Fruit fly (Drosophila melanogaster) whole organism, embryonic: ENCODE measurements around the gene CG46396.

Experiments used
- CG1024 ChIP-seq: fragments of 200-800 bp; sonication (Bioruptor generic); IDR thresholded peaks from 2 replicates; pipeline ENCODE4 v1.3.6; 2022; ENCODE audit warnings: missing biosample characterization, missing genetic modification characterization
- CG11723 ChIP-seq: fragments of 200-800 bp; sonication (Bioruptor generic); optimal IDR thresholded peaks from 2 replicates; lab custom pipeline; 2017; ENCODE audit warnings: missing biosample characterization, mild to moderate bottlenecking, missing genetic modification characterization
- CG12155 ChIP-seq: fragments of 200-800 bp; sonication (Bioruptor generic); optimal IDR thresholded peaks from 3 replicates; lab custom pipeline; 2016; ENCODE audit warnings: missing biosample characterization, missing genetic modification characterization
- CG12769 ChIP-seq: fragments of 200-800 bp; sonication (Bioruptor generic); optimal IDR thresholded peaks from 2 replicates; lab custom pipeline; 2019; ENCODE audit warnings: missing biosample characterization, mild to moderate bottlenecking, missing genetic modification characterization, moderate library complexity
- CG13296 ChIP-seq: fragments of 200-800 bp; sonication (Bioruptor generic); optimal IDR thresholded peaks from 3 replicates; lab custom pipeline; 2018; ENCODE audit warnings: missing biosample characterization, mild to moderate bottlenecking, missing genetic modification characterization
- CG13424 ChIP-seq: fragments of 200-800 bp; sonication (Bioruptor generic); optimal IDR thresholded peaks from 2 replicates; lab custom pipeline; 2019; ENCODE audit warnings: missing biosample characterization, mild to moderate bottlenecking, missing genetic modification characterization, moderate library complexity
- CG13775 ChIP-seq: fragments of 200-800 bp; sonication (Bioruptor generic); optimal IDR thresholded peaks from 3 replicates; lab custom pipeline; 2017; ENCODE audit warnings: missing biosample characterization, mild to moderate bottlenecking, missing genetic modification characterization
- CG14050 ChIP-seq: fragments of 200-800 bp; sonication (Bioruptor generic); IDR thresholded peaks from 3 replicates; pipeline ENCODE4 v1.3.6; 2022; ENCODE audit warnings: missing biosample characterization, missing genetic modification characterization
- CG15269 ChIP-seq: fragments of 200-800 bp; sonication (Bioruptor generic); optimal IDR thresholded peaks from 2 replicates; lab custom pipeline; 2018; ENCODE audit warnings: missing biosample characterization, mild to moderate bottlenecking, missing genetic modification characterization, moderate library complexity
- CG17359 ChIP-seq: fragments of 200-800 bp; sonication (Bioruptor generic); optimal IDR thresholded peaks from 3 replicates; lab custom pipeline; 2018; ENCODE audit warnings: missing biosample characterization, mild to moderate bottlenecking, missing genetic modification characterization, moderate library complexity
- CG2199 ChIP-seq: fragments of 200-800 bp; sonication (Bioruptor generic); IDR thresholded peaks from 3 replicates; pipeline ENCODE4 v1.3.6; 2022; ENCODE audit warnings: missing biosample characterization, missing genetic modification characterization
- CG30403 ChIP-seq: fragments of 200-800 bp; sonication (Bioruptor generic); optimal IDR thresholded peaks from 3 replicates; lab custom pipeline; 2016; ENCODE audit warnings: missing biosample characterization, missing genetic modification characterization
- CG30431 ChIP-seq: fragments of 200-800 bp; sonication (Bioruptor generic); optimal IDR thresholded peaks from 2 replicates; lab custom pipeline; 2017; ENCODE audit warnings: missing biosample characterization, missing genetic modification characterization
- CG32532 ChIP-seq: fragments of 200-800 bp; sonication (Bioruptor generic); IDR thresholded peaks from 2 replicates; pipeline ENCODE4 v1.3.6; 2022; ENCODE audit warnings: missing biosample characterization, missing genetic modification characterization
- CG34376 ChIP-seq: fragments of 200-800 bp; sonication (Bioruptor generic); optimal IDR thresholded peaks from 2 replicates; lab custom pipeline; 2018; ENCODE audit warnings: missing biosample characterization, mild to moderate bottlenecking, missing genetic modification characterization
- CG3726 ChIP-seq: fragments of 200-800 bp; sonication (Bioruptor generic); IDR thresholded peaks from 3 replicates; pipeline ENCODE4, ENCODE4 v1.3.6; 2022; ENCODE audit warnings: missing biosample characterization, missing genetic modification characterization
- CG4854 ChIP-seq: fragments of 200-800 bp; sonication (Bioruptor generic); optimal IDR thresholded peaks from 2 replicates; lab custom pipeline; 2016; ENCODE audit warnings: missing biosample characterization, missing genetic modification characterization, inconsistent platforms
- CG5953 ChIP-seq: fragments of 200-800 bp; sonication (Bioruptor generic); IDR thresholded peaks from 2 replicates; pipeline ENCODE4 v1.3.6; 2022; ENCODE audit warnings: missing biosample characterization, missing genetic modification characterization
- CG6654 ChIP-seq: fragments of 200-800 bp; sonication (Bioruptor generic); optimal IDR thresholded peaks from 2 replicates; lab custom pipeline; 2017; ENCODE audit warnings: missing biosample characterization, mild to moderate bottlenecking, missing genetic modification characterization
- CG7786 ChIP-seq: fragments of 200-800 bp; sonication (Bioruptor generic); optimal IDR thresholded peaks from 2 replicates; lab custom pipeline; 2016; ENCODE audit warnings: missing biosample characterization, missing genetic modification characterization
- CG7839 ChIP-seq: fragments of 200-800 bp; sonication (Bioruptor generic); optimal IDR thresholded peaks from 3 replicates; lab custom pipeline; 2018; ENCODE audit warnings: missing biosample characterization, mild to moderate bottlenecking, missing genetic modification characterization, moderate library complexity
- CG9727 ChIP-seq: fragments of 200-800 bp; sonication (Bioruptor generic); optimal IDR thresholded peaks from 3 replicates; lab custom pipeline; 2017; ENCODE audit warnings: missing biosample characterization, mild to moderate bottlenecking, missing genetic modification characterization
- CG9817 ChIP-seq: fragments of 200-800 bp; sonication (Bioruptor generic); optimal IDR thresholded peaks from 2 replicates; lab custom pipeline; 2018; ENCODE audit warnings: missing biosample characterization, mild to moderate bottlenecking, missing genetic modification characterization, moderate library complexity
- D ChIP-seq, 2 experiments: fragments of 200-800 bp in 1 of 2; fragments of >200 bp in 1 of 2; sonication (Bioruptor generic) in 1 of 2; optimal IDR thresholded peaks; 2 replicates in 1 of 2; 3 replicates in 1 of 2; lab custom pipeline; 2017; ENCODE audit warnings: mild to moderate bottlenecking in 1 of 2, missing biosample characterization in 1 of 2, missing genetic modification characterization in 1 of 2, missing genetic modification reagents in 1 of 2
- Elba2 ChIP-seq: fragments of 200-800 bp; sonication (Bioruptor generic); optimal IDR thresholded peaks from 3 replicates; lab custom pipeline; 2016; ENCODE audit warnings: missing biosample characterization, missing genetic modification characterization
- HLH54F ChIP-seq: fragments of 200-800 bp; sonication (Bioruptor generic); optimal IDR thresholded peaks from 3 replicates; lab custom pipeline; 2016; ENCODE audit warnings: missing biosample characterization, missing genetic modification characterization
- Hmx ChIP-seq: fragments of 200-800 bp; sonication (Bioruptor generic); optimal IDR thresholded peaks from 2 replicates; lab custom pipeline; 2016; ENCODE audit warnings: missing biosample characterization, missing genetic modification characterization
- Kr ChIP-seq: fragments of 200-800 bp; sonication (Bioruptor generic); optimal IDR thresholded peaks from 2 replicates; lab custom pipeline; 2017; ENCODE audit warnings: missing biosample characterization, mild to moderate bottlenecking, missing genetic modification characterization
- Lim3 ChIP-seq: fragments of 200-800 bp; sonication (Bioruptor generic); IDR thresholded peaks from 2 replicates; pipeline ENCODE4 v1.3.6; 2022; ENCODE audit warnings: missing biosample characterization, missing genetic modification characterization
- NC2β ChIP-seq: fragments of 200-800 bp; sonication (Bioruptor generic); optimal IDR thresholded peaks from 2 replicates; lab custom pipeline; 2016; ENCODE audit warnings: missing biosample characterization, missing genetic modification characterization
- Nf-YB ChIP-seq: fragments of 200-800 bp; sonication (Bioruptor generic); optimal IDR thresholded peaks from 3 replicates; lab custom pipeline; 2019; ENCODE audit warnings: missing biosample characterization, mild to moderate bottlenecking, missing genetic modification characterization, moderate library complexity
- PHDP ChIP-seq: fragments of 200-800 bp; sonication (Bioruptor generic); optimal IDR thresholded peaks from 3 replicates; lab custom pipeline; 2018; ENCODE audit warnings: missing biosample characterization, mild to moderate bottlenecking, missing genetic modification characterization, moderate library complexity
- Tbp ChIP-seq: fragments of >200 bp; optimal IDR thresholded peaks from 2 replicates; lab custom pipeline; 2018; ENCODE audit warnings: missing biosample characterization, missing genetic modification characterization
- ab ChIP-seq: fragments of 200-800 bp; sonication (Bioruptor generic); optimal IDR thresholded peaks from 2 replicates; lab custom pipeline; 2016; ENCODE audit warnings: missing biosample characterization, missing genetic modification characterization
- ato ChIP-seq: fragments of 200-800 bp; sonication (Bioruptor generic); IDR thresholded peaks from 2 replicates; pipeline ENCODE4 v1.3.6; 2022; ENCODE audit warnings: missing biosample characterization, missing genetic modification characterization; ENCODE audit not compliant: partially characterized antibody
- az2 ChIP-seq: fragments of 200-800 bp; sonication (Bioruptor generic); optimal IDR thresholded peaks from 3 replicates; lab custom pipeline; 2016; ENCODE audit warnings: missing biosample characterization, missing genetic modification characterization
- crol ChIP-seq: fragments of 200-800 bp; sonication (Bioruptor generic); IDR thresholded peaks from 2 replicates; pipeline ENCODE4 v1.3.6; 2022; ENCODE audit warnings: missing biosample characterization, missing genetic modification characterization
- dm ChIP-seq: fragments of 200-800 bp; sonication (Bioruptor generic); optimal IDR thresholded peaks from 3 replicates; lab custom pipeline; 2016; ENCODE audit warnings: missing biosample characterization, missing genetic modification characterization
- en ChIP-seq: fragments of 200-800 bp; sonication (Bioruptor generic); optimal IDR thresholded peaks from 2 replicates; lab custom pipeline; 2016; ENCODE audit warnings: missing biosample characterization, missing genetic modification characterization
- fd96Cb ChIP-seq: fragments of 200-800 bp; sonication (Bioruptor generic); optimal IDR thresholded peaks from 2 replicates; lab custom pipeline; 2018; ENCODE audit warnings: missing biosample characterization, mild to moderate bottlenecking, missing genetic modification characterization, moderate library complexity
- gro ChIP-seq: fragments of 200-800 bp; sonication (Bioruptor generic); optimal IDR thresholded peaks from 2 replicates; lab custom pipeline; 2016; ENCODE audit warnings: missing biosample characterization, missing genetic modification characterization
- gsb ChIP-seq: fragments of 200-800 bp; sonication (Bioruptor generic); IDR thresholded peaks from 2 replicates; pipeline ENCODE4 v1.3.6; 2022; ENCODE audit warnings: missing biosample characterization, missing genetic modification characterization
- klu ChIP-seq: fragments of 200-800 bp; sonication (Bioruptor generic); IDR thresholded peaks from 2 replicates; pipeline ENCODE4 v1.3.6; 2022; ENCODE audit warnings: missing biosample characterization, missing genetic modification characterization
- mld ChIP-seq: fragments of 200-800 bp; sonication (Bioruptor generic); IDR thresholded peaks from 3 replicates; pipeline ENCODE4 v1.3.6; 2022; ENCODE audit warnings: missing biosample characterization, missing genetic modification characterization; ENCODE audit not compliant: partially characterized antibody
- ro ChIP-seq: fragments of 200-800 bp; sonication (Bioruptor generic); IDR thresholded peaks from 2 replicates; pipeline ENCODE4 v1.3.6; 2022; ENCODE audit warnings: missing biosample characterization, missing genetic modification characterization
- schlank ChIP-seq: fragments of 200-800 bp; sonication (Bioruptor generic); optimal IDR thresholded peaks from 2 replicates; lab custom pipeline; 2018; ENCODE audit warnings: missing biosample characterization, mild to moderate bottlenecking, missing genetic modification characterization
- sima ChIP-seq: fragments of 200-800 bp; sonication (Bioruptor generic); optimal IDR thresholded peaks from 2 replicates; lab custom pipeline; 2016; ENCODE audit warnings: missing biosample characterization, missing genetic modification characterization
- trh ChIP-seq: fragments of 200-800 bp; sonication (Bioruptor generic); optimal IDR thresholded peaks from 2 replicates; lab custom pipeline; 2016; ENCODE audit warnings: missing biosample characterization, missing genetic modification characterization
- vfl ChIP-seq: fragments of 200-800 bp; sonication (Bioruptor generic); optimal IDR thresholded peaks from 2 replicates; lab custom pipeline; 2016; ENCODE audit warnings: missing biosample characterization, missing genetic modification characterization
- vnd ChIP-seq: fragments of 200-800 bp; sonication (Bioruptor generic); IDR thresholded peaks from 3 replicates; pipeline ENCODE4 v1.3.6; 2022; ENCODE audit warnings: missing biosample characterization, missing genetic modification characterization; ENCODE audit not compliant: partially characterized antibody

Gene CG46396

dm6 chr3R:6352893-6353623 is 49.2 kb downstream of the CG46396 start (continued):
- TF ChIP-seq CG14050 (GFP tag; lab: Robert Waterston, UW) (no peak), Nf-YB (GFP tag; lab: Kevin White, UChicago) (peak; percentile 10), gro (GFP tag; lab: Kevin White, UChicago) (no peak), CG3726 (GFP tag; lab: Robert Waterston, UW) (no peak), en (GFP tag; lab: Kevin White, UChicago) (no peak), trh (GFP tag; lab: Kevin White, UChicago) (no peak), vfl (no peak), D (optimal IDR thresholded peaks at IDR 0.05; lab: Kevin White, UChicago) (no peak), D (GFP tag; optimal IDR thresholded peaks at IDR 0.05; lab: Kevin White, UChicago) (peak; percentile 58), ab (GFP tag; lab: Kevin White, UChicago) (no peak), NC2β (GFP tag; lab: Kevin White, UChicago) (no peak), CG6654 (GFP tag; lab: Kevin White, UChicago) (peak; percentile 41), Hmx (GFP tag; lab: Kevin White, UChicago) (no peak), CG15269 (tag; lab: Kevin White, UChicago) (peak; percentile 44), CG13424 (tag; lab: Kevin White, UChicago) (peak; percentile 57), CG4854 (GFP tag; lab: Kevin White, UChicago) (no peak), fd96Cb (tag; lab: Kevin White, UChicago) (peak; percentile 30), vnd (GFP tag; lab: Robert Waterston, UW) (no peak), Elba2 (GFP tag; lab: Kevin White, UChicago) (no peak), Lim3 (no peak), CG32532 (GFP tag; lab: Robert Waterston, UW) (no peak), CG1024 (no peak), CG9817 (tag; lab: Kevin White, UChicago) (no peak), CG34376 (GFP tag; lab: Kevin White, UChicago) (no peak), mld (GFP tag; lab: Robert Waterston, UW) (no peak), CG11723 (peak; percentile 26), ato (GFP tag; lab: Robert Waterston, UW) (no peak), CG5953 (GFP tag; lab: Robert Waterston, UW) (no peak), Kr (GFP tag; lab: Kevin White, UChicago) (no peak), Tbp (GFP tag; lab: Kevin White, UChicago) (no peak), gsb (GFP tag; lab: Robert Waterston, UW) (no peak), CG13296 (peak; percentile 15), CG12769 (tag; lab: Kevin White, UChicago) (no peak), sima (GFP tag; lab: Kevin White, UChicago) (no peak), CG30431 (no peak), az2 (GFP tag; lab: Kevin White, UChicago) (peak; percentile 25), CG13775 (GFP tag; lab: Kevin White, UChicago) (no peak), CG17359 (peak; percentile 48), CG7839 (tag; lab: Kevin White, UChicago) (peak; percentile 60), HLH54F (GFP tag; lab: Kevin White, UChicago) (no peak), dm (GFP tag; lab: Kevin White, UChicago) (no peak), crol (GFP tag; lab: Robert Waterston, UW) (peak; percentile 87), klu (no peak), CG9727 (GFP tag; lab: Kevin White, UChicago) (peak; percentile 7), schlank (tag; lab: Kevin White, UChicago) (no peak), ro (no peak), CG7786 (no peak), CG2199 (GFP tag; lab: Robert Waterston, UW) (no peak), CG30403 (peak; percentile 52), PHDP (tag; lab: Kevin White, UChicago) (peak; percentile 26), CG12155 (no peak)
